Fruit fly (Drosophila melanogaster): ENCODE data around the gene Ugt303A1.

Gene Ugt303A1

dm6 chr3R:11197389-11197716 is 22.0 kb downstream of the Ugt303A1 start, which contains the start of gene cu:
Gene cu (plus strand): TSS chr3R:11197592.
- TF ChIP-seq Mnt (GFP tag; optimal IDR thresholded peaks at IDR 0.05) (peak; percentile 83), CG14711 (tag; optimal IDR thresholded peaks at IDR 0.05) (no peak)

dm6 chr3R:11198062-11198472 is 22.7 kb downstream of the Ugt303A1 start:
- TF ChIP-seq Crg-1 (GFP tag; optimal IDR thresholded peaks at IDR 0.05) (no peak), CG1620 (GFP tag; optimal IDR thresholded peaks at IDR 0.05) (no peak), CG11617 (GFP tag; optimal IDR thresholded peaks at IDR 0.05) (no peak), CG7101 (tag; optimal IDR thresholded peaks at IDR 0.05) (no peak), Mnt (GFP tag; optimal IDR thresholded peaks at IDR 0.05) (peak; percentile 95), CG12768 (GFP tag; optimal IDR thresholded peaks at IDR 0.05) (no peak), cnc (optimal IDR thresholded peaks at IDR 0.05) (no peak), CG5204 (GFP tag; optimal IDR thresholded peaks at IDR 0.05) (no peak), CG14711 (tag; optimal IDR thresholded peaks at IDR 0.05) (no peak), CG33017 (tag; optimal IDR thresholded peaks at IDR 0.05) (no peak), Clk (GFP tag; optimal IDR thresholded peaks at IDR 0.05) (no peak), tj (GFP tag; optimal IDR thresholded peaks at IDR 0.05) (peak; percentile 81), kay (GFP tag; ENCODE audit: borderline replicate concordance) (peak; percentile 68), CG7045 (GFP tag; optimal IDR thresholded peaks at IDR 0.05) (peak; percentile 9), bab1 (GFP tag; optimal IDR thresholded peaks at IDR 0.05) (peak; percentile 55), ovo (GFP tag; optimal IDR thresholded peaks at IDR 0.05) (no peak), toe (GFP tag; optimal IDR thresholded peaks at IDR 0.05) (no peak), Hr96 (GFP tag; optimal IDR thresholded peaks at IDR 0.05) (no peak), pad (GFP tag; optimal IDR thresholded peaks at IDR 0.05) (peak; percentile 50), cic (GFP tag; optimal IDR thresholded peaks at IDR 0.05) (peak; percentile 92)

- TF ChIP-seq CG11617 (GFP tag; optimal IDR thresholded peaks at IDR 0.05), result no peak
- TF ChIP-seq CG7045 (GFP tag; optimal IDR thresholded peaks at IDR 0.05), result peak; percentile 0
- no peak for TF ChIP-seq toe (GFP tag; optimal IDR thresholded peaks at IDR 0.05)
- TF ChIP-seq cic (GFP tag; optimal IDR thresholded peaks at IDR 0.05), result peak; percentile 77
- TF ChIP-seq CG33017 (tag; optimal IDR thresholded peaks at IDR 0.05), result peak; percentile 23
- peak; percentile 66 for TF ChIP-seq kay (GFP tag; ENCODE audit: borderline replicate concordance)
Observed at dm6 chr3R:11199227-11199835, 24.0 kb downstream of the Ugt303A1 start.

DNA sequence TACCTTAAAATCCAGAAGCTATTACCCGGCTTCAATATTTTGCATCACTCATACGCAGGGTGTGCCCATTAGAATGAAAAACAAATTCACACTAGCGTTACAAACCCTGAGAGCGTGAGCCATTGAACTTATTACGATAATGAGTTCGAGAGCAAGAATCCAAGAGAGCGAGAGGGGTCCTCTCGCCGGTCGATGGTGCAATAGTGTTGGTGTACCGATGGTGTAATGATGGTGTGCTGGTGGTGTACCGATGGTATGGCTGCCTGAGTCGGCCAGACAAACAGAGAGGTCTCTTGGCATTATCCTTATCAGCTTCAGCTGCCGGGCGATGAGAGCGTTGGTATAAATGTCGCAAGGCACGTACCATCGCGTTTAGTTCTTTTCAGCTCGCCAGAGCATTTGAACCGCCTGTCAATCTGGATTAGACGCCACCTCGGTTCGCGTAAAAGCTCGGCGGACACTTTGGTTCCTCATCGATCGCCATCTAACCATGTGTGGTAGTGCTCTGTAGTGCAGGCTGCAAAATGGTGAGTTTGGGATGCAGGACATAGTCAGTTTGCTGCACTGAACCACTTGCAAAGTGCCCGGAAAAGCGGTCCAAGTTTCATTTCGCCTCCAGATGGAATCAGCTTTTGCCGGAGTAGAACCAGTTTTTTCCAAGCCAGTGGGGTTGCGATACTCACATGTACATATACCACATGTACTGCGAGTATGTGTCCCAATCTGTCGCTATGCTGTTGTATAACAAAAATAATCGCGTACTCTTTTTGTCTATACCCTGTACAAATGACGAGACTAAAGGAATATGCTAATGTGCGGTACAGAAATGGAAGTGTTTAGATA is 24.9 kb downstream of the Ugt303A1 start:
- no peak for TF ChIP-seq CG1620 (GFP tag; optimal IDR thresholded peaks at IDR 0.05)
- no peak for TF ChIP-seq CG5204 (GFP tag; optimal IDR thresholded peaks at IDR 0.05)
- TF ChIP-seq kay (GFP tag; ENCODE audit: borderline replicate concordance), result peak; percentile 92
- TF ChIP-seq cnc (optimal IDR thresholded peaks at IDR 0.05), result no peak
- no peak for TF ChIP-seq CG12768 (GFP tag; optimal IDR thresholded peaks at IDR 0.05)
- peak; percentile 30 for TF ChIP-seq cic (GFP tag; optimal IDR thresholded peaks at IDR 0.05)
- TF ChIP-seq tj (GFP tag; optimal IDR thresholded peaks at IDR 0.05), result no peak
- TF ChIP-seq pad (GFP tag; optimal IDR thresholded peaks at IDR 0.05), result no peak
- TF ChIP-seq Crg-1 (GFP tag; optimal IDR thresholded peaks at IDR 0.05), result no peak
- TF ChIP-seq CG7101 (tag; optimal IDR thresholded peaks at IDR 0.05), result no peak
- no peak for TF ChIP-seq toe (GFP tag; optimal IDR thresholded peaks at IDR 0.05)
- no peak for TF ChIP-seq ovo (GFP tag; optimal IDR thresholded peaks at IDR 0.05)
- TF ChIP-seq bab1 (GFP tag; optimal IDR thresholded peaks at IDR 0.05), result no peak
- TF ChIP-seq Clk (GFP tag; optimal IDR thresholded peaks at IDR 0.05), result no peak
- TF ChIP-seq Hr96 (GFP tag; optimal IDR thresholded peaks at IDR 0.05), result no peak
- TF ChIP-seq CG7045 (GFP tag; optimal IDR thresholded peaks at IDR 0.05), result peak; percentile 2
- TF ChIP-seq Mnt (GFP tag; optimal IDR thresholded peaks at IDR 0.05), result peak; percentile 27
- TF ChIP-seq CG11617 (GFP tag; optimal IDR thresholded peaks at IDR 0.05), result no peak
- TF ChIP-seq CG33017 (tag; optimal IDR thresholded peaks at IDR 0.05), result no peak
- peak; percentile 56 for TF ChIP-seq CG14711 (tag; optimal IDR thresholded peaks at IDR 0.05)

DNA sequence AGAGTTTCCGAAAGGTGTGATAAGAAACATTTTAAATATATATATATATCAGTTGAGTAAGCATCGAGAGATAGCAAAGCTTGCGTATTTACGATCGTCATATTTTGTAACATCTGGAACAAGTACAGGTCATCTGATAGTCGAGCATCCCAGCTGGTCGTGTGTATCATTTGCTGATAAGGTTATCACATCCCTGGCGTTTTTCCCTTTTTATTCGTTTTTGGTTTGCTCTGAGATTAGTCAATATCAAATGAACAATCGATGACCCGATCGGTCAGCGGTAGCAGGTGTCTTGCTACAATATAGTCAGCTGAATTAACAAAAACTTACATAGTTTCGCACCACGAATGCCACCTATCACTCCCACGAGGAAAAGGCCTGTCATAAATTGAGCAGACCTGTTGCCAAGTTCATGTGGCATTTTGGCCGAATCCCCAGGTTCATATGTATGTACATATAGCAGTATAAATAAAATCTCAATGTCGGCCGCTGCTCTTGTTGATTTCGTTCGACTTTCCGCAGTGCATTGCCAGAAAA is 25.6 kb downstream of the Ugt303A1 start:
- no peak for TF ChIP-seq Crg-1 (GFP tag; optimal IDR thresholded peaks at IDR 0.05)
- peak; percentile 46 for TF ChIP-seq CG33017 (tag; optimal IDR thresholded peaks at IDR 0.05)
- TF ChIP-seq CG11617 (GFP tag; optimal IDR thresholded peaks at IDR 0.05), result peak; percentile 42
- peak; percentile 50 for TF ChIP-seq CG7101 (tag; optimal IDR thresholded peaks at IDR 0.05)

- TF ChIP-seq CG11617 (GFP tag; optimal IDR thresholded peaks at IDR 0.05) (no peak), cic (GFP tag; optimal IDR thresholded peaks at IDR 0.05) (peak; percentile 44), bab1 (GFP tag; optimal IDR thresholded peaks at IDR 0.05) (peak; percentile 48), Mnt (GFP tag; optimal IDR thresholded peaks at IDR 0.05) (peak; percentile 18)
Observed at dm6 chr3R:11208766-11209331, 33.5 kb downstream of the Ugt303A1 start.
